Worm (Caenorhabditis elegans): Measurements from ENCODE around the gene srab-1.

srab-1 gene

ce11 chrV:5119679-5120078, 17.8 kb upstream of the srab-1 start, which contains the start of gene sid-1:
Gene sid-1 (plus strand): TSS chrV:5119970.
- TF ChIP-seq gei-8 (GFP tag; optimal IDR thresholded peaks at IDR 0.05) (no peak), zip-11 (GFP tag; IDR thresholded peaks at IDR 0.05) (no peak), spr-3 (GFP tag; optimal IDR thresholded peaks at IDR 0.05) (no peak), set-16 (GFP tag; IDR thresholded peaks at IDR 0.05) (no peak), tag-97 (GFP tag; IDR thresholded peaks at IDR 0.05) (no peak), snpc-4 (tag; optimal IDR thresholded peaks at IDR 0.05) (no peak), F26F4.8 (GFP tag; conservative IDR thresholded peaks at IDR 0.05) (no peak), unc-39 (tag; optimal IDR thresholded peaks at IDR 0.05) (no peak), jun-1 (tag; optimal IDR thresholded peaks at IDR 0.05) (no peak), unc-130 (GFP tag; optimal IDR thresholded peaks at IDR 0.05) (no peak), spr-1 (tag; optimal IDR thresholded peaks at IDR 0.05) (no peak), hlh-11 (tag; optimal IDR thresholded peaks at IDR 0.05) (no peak), attf-4 (tag; optimal IDR thresholded peaks at IDR 0.05) (no peak), hif-1 (tag; optimal IDR thresholded peaks at IDR 0.05) (no peak), daf-19 (GFP tag; conservative IDR thresholded peaks at IDR 0.05) (no peak), lin-39 (tag; optimal IDR thresholded peaks at IDR 0.05) (no peak), pqm-1 (tag; optimal IDR thresholded peaks at IDR 0.05) (peak; percentile 59), daf-8 (GFP tag; IDR thresholded peaks at IDR 0.05) (no peak), ceh-20 (GFP tag; IDR thresholded peaks at IDR 0.05) (no peak), T26A8.4 (GFP tag; IDR thresholded peaks at IDR 0.05) (no peak), dmd-6 (GFP tag; IDR thresholded peaks at IDR 0.05) (peak; percentile 8; the same call in 1 of the 2 replicates), vab-7 (GFP tag; IDR thresholded peaks at IDR 0.05) (no peak), rbr-2 (tag; optimal IDR thresholded peaks at IDR 0.05) (no peak), daf-12 (tag; optimal IDR thresholded peaks at IDR 0.05) (no peak), ceh-32 (tag; optimal IDR thresholded peaks at IDR 0.05; ENCODE audit: poor library complexity) (no peak), daf-16 (GFP tag; optimal IDR thresholded peaks at IDR 0.05) (no peak), daf-16 (tag; optimal IDR thresholded peaks at IDR 0.05) (peak; percentile 81), nhr-41 (GFP tag; IDR thresholded peaks at IDR 0.05) (no peak), fos-1 (tag; optimal IDR thresholded peaks at IDR 0.05) (no peak), Y5F2A.4 (GFP tag; optimal IDR thresholded peaks at IDR 0.05) (no peak), zfp-3 (GFP tag; conservative IDR thresholded peaks at IDR 0.05) (no peak), hmg-1.1 (GFP tag; IDR thresholded peaks at IDR 0.05) (no peak), snpc-1.2 (GFP tag; IDR thresholded peaks at IDR 0.05) (no peak), nhr-11 (tag; optimal IDR thresholded peaks at IDR 0.05) (no peak), Y105C5A.15 (GFP tag; IDR thresholded peaks at IDR 0.05) (no peak), nhr-28 (tag; optimal IDR thresholded peaks at IDR 0.05) (peak; percentile 54), nhr-237 (tag; optimal IDR thresholded peaks at IDR 0.05) (no peak), ztf-11 (tag; optimal IDR thresholded peaks at IDR 0.05) (no peak), dmd-8 (GFP tag; IDR thresholded peaks at IDR 0.05) (no peak), nhr-76 (tag; optimal IDR thresholded peaks at IDR 0.05) (no peak), lin-1 (GFP tag; IDR thresholded peaks at IDR 0.05) (no peak), F44E2.7 (GFP tag; IDR thresholded peaks at IDR 0.05) (no peak), dve-1 (tag; optimal IDR thresholded peaks at IDR 0.05; ENCODE audit: insufficient read depth) (peak; percentile 5), php-3 (GFP tag; IDR thresholded peaks at IDR 0.05) (no peak)

- TF ChIP-seq mes-2 (tag; optimal IDR thresholded peaks at IDR 0.05; ENCODE audit: poor library complexity, severe bottlenecking): peak; percentile 21
- TF ChIP-seq unc-39 (tag; optimal IDR thresholded peaks at IDR 0.05): no peak
Measured at ce11 chrV:5119109-5119508, 17.2 kb upstream of the srab-1 start, which contains the start of gene C04F5.9. Gene C04F5.9 (minus strand): TSS chrV:5119209.
